Fruit fly (Drosophila melanogaster): ENCODE measurements around the gene CG46339.

Gene CG46339

dm6 chr3R:26923830-26924333 lies 8.3 kb downstream of the CG46339 start (continued):
- TF ChIP-seq Poxn (GFP tag; IDR thresholded peaks at IDR 0.05) (no peak), Mrtf (GFP tag; IDR thresholded peaks at IDR 0.05) (no peak), ab (GFP tag; optimal IDR thresholded peaks at IDR 0.05) (no peak), CG18619 (GFP tag; optimal IDR thresholded peaks at IDR 0.05) (peak; percentile 33), btn (GFP tag; optimal IDR thresholded peaks at IDR 0.05) (no peak), Ptx1 (GFP tag; IDR thresholded peaks at IDR 0.05) (peak; percentile 70), cas (GFP tag; IDR thresholded peaks at IDR 0.05) (no peak), gcm2 (GFP tag; optimal IDR thresholded peaks at IDR 0.05) (no peak), CG1024 (GFP tag; IDR thresholded peaks at IDR 0.05) (no peak), CG9932 (GFP tag; IDR thresholded peaks at IDR 0.05) (no peak), gem (tag; optimal IDR thresholded peaks at IDR 0.05) (peak; percentile 73), gfzf (GFP tag; optimal IDR thresholded peaks at IDR 0.05) (no peak), ci (GFP tag; IDR thresholded peaks at IDR 0.05) (0 out of 3 replicates have a peak, but pooled peaks have one; percentile 36), Meics (GFP tag; optimal IDR thresholded peaks at IDR 0.05) (peak; percentile 74), ttk (GFP tag; IDR thresholded peaks at IDR 0.05) (no peak), CG11456 (GFP tag; IDR thresholded peaks at IDR 0.05) (no peak), mld (GFP tag; IDR thresholded peaks at IDR 0.05; ENCODE audit: partially characterized antibody) (no peak), CG31388 (GFP tag; optimal IDR thresholded peaks at IDR 0.05) (no peak), CG34422 (GFP tag; IDR thresholded peaks at IDR 0.05) (0 out of 3 replicates have a peak, but pooled peaks have one; percentile 36), Eip74EF (GFP tag; optimal IDR thresholded peaks at IDR 0.05) (peak in 1 of 2 experiments; percentile 82), peb (GFP tag; IDR thresholded peaks at IDR 0.05) (no peak), Ets97D (GFP tag; optimal IDR thresholded peaks at IDR 0.05) (peak; percentile 41), fu2 (GFP tag; optimal IDR thresholded peaks at IDR 0.05) (no peak), caup (GFP tag; optimal IDR thresholded peaks at IDR 0.05; ENCODE audit: severe bottlenecking) (peak; percentile 55), CG7839 (tag; optimal IDR thresholded peaks at IDR 0.05) (peak; percentile 68), sug (tag; optimal IDR thresholded peaks at IDR 0.05) (no peak), CG15011 (GFP tag; optimal IDR thresholded peaks at IDR 0.05) (peak; percentile 23), Mes4 (GFP tag; optimal IDR thresholded peaks at IDR 0.05) (no peak), CG6654 (GFP tag; optimal IDR thresholded peaks at IDR 0.05) (no peak), Dip3 (GFP tag; optimal IDR thresholded peaks at IDR 0.05) (no peak), gce (GFP tag; IDR thresholded peaks at IDR 0.05) (no peak), danr (GFP tag; IDR thresholded peaks at IDR 0.05) (no peak), ken (GFP tag; IDR thresholded peaks at IDR 0.05) (no peak), CG3995 (GFP tag; optimal IDR thresholded peaks at IDR 0.05) (no peak), NC2α (GFP tag; optimal IDR thresholded peaks at IDR 0.05) (no peak), vvl (GFP tag; IDR thresholded peaks at IDR 0.05) (peak; percentile 68), slp2 (GFP tag; optimal IDR thresholded peaks at IDR 0.05) (no peak), CG2129 (GFP tag; IDR thresholded peaks at IDR 0.05; ENCODE audit: partially characterized antibody) (no peak), Camta (GFP tag; optimal IDR thresholded peaks at IDR 0.05) (no peak), nerfin-2 (GFP tag; IDR thresholded peaks at IDR 0.05; ENCODE audit: partially characterized antibody) (no peak), zf30C (GFP tag; optimal IDR thresholded peaks at IDR 0.05) (no peak), CG11085 (GFP tag; IDR thresholded peaks at IDR 0.05) (no peak), chif (GFP tag; optimal IDR thresholded peaks at IDR 0.05) (peak in 1 of 2 experiments; percentile 7), esg (GFP tag; conservative IDR thresholded peaks at IDR 0.05) (no peak), lola (GFP tag; optimal IDR thresholded peaks at IDR 0.05) (peak in 1 of 3 experiments; percentile 6), sr (GFP tag; IDR thresholded peaks at IDR 0.05) (peak; percentile 51; the same call in 2 of the 3 replicates), H15 (GFP tag; IDR thresholded peaks at IDR 0.05) (no peak), sima (GFP tag; optimal IDR thresholded peaks at IDR 0.05) (peak; percentile 9), CG17186 (GFP tag; optimal IDR thresholded peaks at IDR 0.05) (no peak), Rfx (GFP tag; IDR thresholded peaks at IDR 0.05) (peak; percentile 64), dati (GFP tag; IDR thresholded peaks at IDR 0.05) (no peak), Tbp (GFP tag; optimal IDR thresholded peaks at IDR 0.05) (no peak)
